Fruit fly (Drosophila melanogaster) whole organism, prepupa: ENCODE results near the gene Ankle2.

ENCODE experiments used
- Blimp-1 ChIP-seq: fragments of 200-800 bp; sonication (Bioruptor generic); optimal IDR thresholded peaks from 3 replicates; lab custom pipeline; 2017; ENCODE audit warnings: missing biosample characterization, missing genetic modification characterization, mild to moderate bottlenecking, moderate library complexity, missing genetic modification reagents
- CG10631 ChIP-seq: fragments of 200-800 bp; sonication (Bioruptor generic); optimal IDR thresholded peaks from 2 replicates; lab custom pipeline; 2016; ENCODE audit warnings: missing biosample characterization, missing genetic modification characterization
- CG11762 ChIP-seq: fragments of 200-800 bp; sonication (Bioruptor generic); optimal IDR thresholded peaks from 3 replicates; lab custom pipeline; 2016; ENCODE audit warnings: missing biosample characterization, missing genetic modification characterization; ENCODE audit not compliant: insufficient read depth
- CG11902 ChIP-seq: fragments of 200-800 bp; sonication (Bioruptor generic); optimal IDR thresholded peaks from 3 replicates; lab custom pipeline; 2016; ENCODE audit warnings: missing biosample characterization, missing genetic modification characterization
- CG15336 ChIP-seq: fragments of 200-800 bp; sonication (Bioruptor generic); IDR thresholded peaks from 2 replicates; pipeline ENCODE4 v1.3.6; 2022; ENCODE audit warnings: missing biosample characterization, missing genetic modification characterization
- CG16779 ChIP-seq: fragments of 200-800 bp; sonication (Bioruptor generic); optimal IDR thresholded peaks from 3 replicates; lab custom pipeline; 2017; ENCODE audit warnings: missing biosample characterization, mild to moderate bottlenecking, missing genetic modification characterization
- CG3032 ChIP-seq: fragments of 200-800 bp; optimal IDR thresholded peaks from 2 replicates; lab custom pipeline; 2019; ENCODE audit warnings: missing biosample characterization, mild to moderate bottlenecking, missing genetic modification characterization, moderate library complexity
- CG31627 ChIP-seq: fragments of 200-800 bp; sonication (Bioruptor generic); optimal IDR thresholded peaks from 3 replicates; lab custom pipeline; 2016; ENCODE audit warnings: missing biosample characterization, missing genetic modification characterization
- CG34406 ChIP-seq: fragments of 200-800 bp; sonication (Bioruptor generic); optimal IDR thresholded peaks from 3 replicates; lab custom pipeline; 2016; ENCODE audit warnings: missing biosample characterization, missing genetic modification characterization
- CG4318 ChIP-seq: fragments of 200-800 bp; sonication (Bioruptor generic); optimal IDR thresholded peaks from 3 replicates; lab custom pipeline; 2017; ENCODE audit warnings: missing biosample characterization, mild to moderate bottlenecking, missing genetic modification characterization
- CG6163 ChIP-seq: fragments of 200-800 bp; sonication (Bioruptor generic); IDR thresholded peaks from 3 replicates; pipeline ENCODE4 v1.3.6; 2022; ENCODE audit warnings: missing biosample characterization, missing genetic modification characterization
- CG6792 ChIP-seq: fragments of 200-800 bp; sonication (Bioruptor generic); optimal IDR thresholded peaks from 3 replicates; lab custom pipeline; 2016; ENCODE audit warnings: missing biosample characterization, missing genetic modification characterization
- CG6808 ChIP-seq: fragments of 200-800 bp; sonication (Bioruptor generic); optimal IDR thresholded peaks from 3 replicates; lab custom pipeline; 2017; ENCODE audit warnings: missing biosample characterization, missing genetic modification characterization, mild to moderate bottlenecking, moderate library complexity, missing genetic modification reagents
- CG6854 ChIP-seq: fragments of 200-800 bp; sonication (Bioruptor generic); optimal IDR thresholded peaks from 2 replicates; lab custom pipeline; 2017; ENCODE audit warnings: missing biosample characterization, mild to moderate bottlenecking, missing genetic modification characterization
- CG7368 ChIP-seq: fragments of 200-800 bp; sonication (Bioruptor generic); optimal IDR thresholded peaks from 3 replicates; lab custom pipeline; 2016; ENCODE audit warnings: missing biosample characterization, missing genetic modification characterization
- CG8319 ChIP-seq: fragments of 200-800 bp; sonication (Bioruptor generic); optimal IDR thresholded peaks from 3 replicates; lab custom pipeline; 2016; ENCODE audit warnings: missing biosample characterization, missing genetic modification characterization
- CG9139 ChIP-seq: fragments of 200-800 bp; sonication (Bioruptor generic); optimal IDR thresholded peaks from 3 replicates; lab custom pipeline; 2017; ENCODE audit warnings: missing biosample characterization, mild to moderate bottlenecking, missing genetic modification characterization
- Eip75B ChIP-seq: fragments of 200-800 bp; sonication (Bioruptor generic); optimal IDR thresholded peaks from 3 replicates; lab custom pipeline; 2016; ENCODE audit warnings: missing biosample characterization, missing genetic modification characterization
- Eip78C ChIP-seq: fragments of 200-800 bp; sonication (Bioruptor generic); peaks from one replicate; lab custom pipeline; 2016; ENCODE audit warnings: missing biosample characterization, missing genetic modification characterization
- Eip93F ChIP-seq: fragments of 200-800 bp; sonication (Bioruptor generic); optimal IDR thresholded peaks from 2 replicates; lab custom pipeline; 2016; ENCODE audit warnings: missing biosample characterization, mild to moderate bottlenecking, missing genetic modification characterization
- Ets21C ChIP-seq: fragments of 200-800 bp; sonication (Bioruptor generic); optimal IDR thresholded peaks from 3 replicates; lab custom pipeline; 2016; ENCODE audit warnings: missing biosample characterization, missing genetic modification characterization
- Ets96B ChIP-seq: fragments of 200-800 bp; optimal IDR thresholded peaks from 2 replicates; lab custom pipeline; 2019; ENCODE audit warnings: missing biosample characterization, mild to moderate bottlenecking, missing genetic modification characterization, moderate library complexity
- Gug ChIP-seq: fragments of 200-800 bp; sonication (Bioruptor generic); IDR thresholded peaks from 2 replicates; pipeline ENCODE4 v1.3.6; 2022; ENCODE audit warnings: missing biosample characterization, missing genetic modification characterization
- Hr38 ChIP-seq: sonication (Bioruptor generic); optimal IDR thresholded peaks from 2 replicates; lab custom pipeline; 2016; ENCODE audit warnings: missing biosample characterization, missing genetic modification characterization
- Met ChIP-seq: fragments of 200-800 bp; sonication (Bioruptor generic); optimal IDR thresholded peaks from 3 replicates; lab custom pipeline; 2016; ENCODE audit warnings: missing biosample characterization, missing genetic modification characterization
- OdsH ChIP-seq: fragments of 200-800 bp; sonication (Bioruptor generic); optimal IDR thresholded peaks from 3 replicates; lab custom pipeline; 2016; ENCODE audit warnings: missing biosample characterization, missing genetic modification characterization
- Smox ChIP-seq: fragments of 200-800 bp; sonication (Bioruptor generic); optimal IDR thresholded peaks from 3 replicates; lab custom pipeline; 2016; ENCODE audit warnings: missing biosample characterization, missing genetic modification characterization
- Sox102F ChIP-seq: fragments of 200-800 bp; sonication (Bioruptor generic); optimal IDR thresholded peaks from 2 replicates; lab custom pipeline; 2016; ENCODE audit warnings: missing biosample characterization, mild to moderate bottlenecking, missing genetic modification characterization
- Sox15 ChIP-seq: fragments of 200-800 bp; sonication (Bioruptor generic); optimal IDR thresholded peaks from 3 replicates; lab custom pipeline; 2016; ENCODE audit warnings: missing biosample characterization, missing genetic modification characterization
- achi ChIP-seq: fragments of 200-800 bp; sonication (Bioruptor generic); optimal IDR thresholded peaks from 3 replicates; lab custom pipeline; 2016; ENCODE audit warnings: missing biosample characterization, missing genetic modification characterization
- acj6 ChIP-seq: fragments of 200-800 bp; sonication (Bioruptor generic); optimal IDR thresholded peaks from 3 replicates; lab custom pipeline; 2016; ENCODE audit warnings: missing biosample characterization, missing genetic modification characterization
- cyc ChIP-seq: fragments of 200-800 bp; sonication (Bioruptor generic); optimal IDR thresholded peaks from 3 replicates; lab custom pipeline; 2016; ENCODE audit warnings: missing biosample characterization, missing genetic modification characterization
- dac ChIP-seq: fragments of 200-800 bp; sonication (Bioruptor generic); optimal IDR thresholded peaks from 2 replicates; lab custom pipeline; 2017; ENCODE audit warnings: missing biosample characterization, mild to moderate bottlenecking, missing genetic modification characterization
- dsx ChIP-seq: fragments of 200-800 bp; optimal IDR thresholded peaks from 3 replicates; lab custom pipeline; 2019; ENCODE audit warnings: missing biosample characterization, mild to moderate bottlenecking, missing genetic modification characterization, moderate library complexity; ENCODE audit not compliant: poor library complexity, severe bottlenecking
- eg ChIP-seq: fragments of 200-800 bp; sonication (Bioruptor generic); IDR thresholded peaks from 3 replicates; pipeline ENCODE4 v1.3.6; 2022; ENCODE audit warnings: missing biosample characterization, missing genetic modification characterization
- fd59A ChIP-seq: fragments of 200-800 bp; sonication (Bioruptor generic); optimal IDR thresholded peaks from 2 replicates; lab custom pipeline; 2017; ENCODE audit warnings: missing biosample characterization, mild to moderate bottlenecking, missing genetic modification characterization, missing genetic modification reagents
- fd85E ChIP-seq: fragments of 200-800 bp; sonication (Bioruptor generic); optimal IDR thresholded peaks from 3 replicates; lab custom pipeline; 2016; ENCODE audit warnings: missing biosample characterization, missing genetic modification characterization
- fkh ChIP-seq: fragments of 200-800 bp; sonication (Bioruptor generic); optimal IDR thresholded peaks from 3 replicates; lab custom pipeline; 2017; ENCODE audit warnings: missing biosample characterization, mild to moderate bottlenecking, missing genetic modification characterization, moderate library complexity
- lz ChIP-seq: fragments of 200-800 bp; sonication (Bioruptor generic); optimal IDR thresholded peaks from 3 replicates; lab custom pipeline; 2016; ENCODE audit warnings: missing biosample characterization, missing genetic modification characterization
- net ChIP-seq: fragments of 200-800 bp; sonication (Bioruptor generic); optimal IDR thresholded peaks from 3 replicates; lab custom pipeline; 2016; ENCODE audit warnings: missing biosample characterization, missing genetic modification characterization
- salr ChIP-seq, 2 experiments: fragments of 200-800 bp; sonication (Bioruptor generic); optimal IDR thresholded peaks; 3 replicates each; lab custom pipeline; 2016 to 2018; ENCODE audit warnings: missing biosample characterization in 2 of 2, missing genetic modification characterization in 2 of 2, mild to moderate bottlenecking in 1 of 2
- ss ChIP-seq, 2 experiments: fragments of 200-800 bp; sonication (Bioruptor generic); optimal IDR thresholded peaks; 2 replicates in 1 of 2; 3 replicates in 1 of 2; lab custom pipeline; 2017 to 2018; ENCODE audit warnings: mild to moderate bottlenecking in 2 of 2, missing biosample characterization in 2 of 2, missing genetic modification characterization in 2 of 2, moderate library complexity in 1 of 2
- svp ChIP-seq: fragments of 200-800 bp; sonication (Bioruptor generic); peaks from one replicate; lab custom pipeline; 2016; ENCODE audit warnings: missing biosample characterization, missing genetic modification characterization
- topi ChIP-seq: fragments of 200-800 bp; sonication (Bioruptor generic); optimal IDR thresholded peaks from 3 replicates; lab custom pipeline; 2016; ENCODE audit warnings: missing biosample characterization, missing genetic modification characterization
- vri ChIP-seq: fragments of 200-800 bp; sonication (Bioruptor generic); optimal IDR thresholded peaks from 3 replicates; lab custom pipeline; 2016; ENCODE audit warnings: missing biosample characterization, mild to moderate bottlenecking, missing genetic modification characterization

The Ankle2 gene

DNA sequence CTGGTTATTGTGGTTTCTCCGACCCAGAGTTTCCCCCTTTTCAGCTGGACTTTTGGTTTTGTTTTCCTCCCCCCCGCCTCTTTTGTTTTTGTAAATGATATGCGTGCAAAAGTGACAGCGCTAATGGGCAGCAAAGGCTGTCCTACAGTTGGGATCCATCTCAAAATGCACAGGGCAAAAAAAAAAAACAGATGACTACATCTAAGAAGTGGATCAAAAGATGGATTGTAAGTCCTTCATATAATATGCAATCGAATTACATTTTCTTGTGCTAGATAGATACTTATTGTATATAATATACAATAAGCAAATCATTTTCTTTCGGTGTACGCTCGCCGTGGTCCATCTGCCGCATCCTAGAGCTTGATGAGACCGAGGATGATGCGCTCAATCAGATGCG lies 36.3 kb downstream of the Ankle2 start (continued):
- TF ChIP-seq CG11762 (peak; percentile 18), CG6792 (GFP tag; lab: Kevin White, UChicago) (peak; percentile 54), Ets96B (tag; lab: Kevin White, UChicago) (peak; percentile 50), net (GFP tag; lab: Kevin White, UChicago) (peak; percentile 31), fd59A (GFP tag; lab: Kevin White, UChicago) (peak; percentile 52), CG31627 (GFP tag; lab: Kevin White, UChicago) (no peak), CG6808 (GFP tag; lab: Kevin White, UChicago) (peak; percentile 60), CG10631 (GFP tag; lab: Kevin White, UChicago) (peak; percentile 66), acj6 (GFP tag; lab: Kevin White, UChicago) (peak; percentile 52), Blimp-1 (no peak), Smox (no peak), Met (GFP tag; lab: Kevin White, UChicago) (peak; percentile 23), CG34406 (GFP tag; lab: Kevin White, UChicago) (peak; percentile 59), CG3032 (tag; lab: Kevin White, UChicago) (peak; percentile 59), CG6163 (GFP tag; lab: Robert Waterston, UW) (peak; percentile 81), lz (GFP tag; lab: Kevin White, UChicago) (peak; percentile 32), CG9139 (GFP tag; lab: Kevin White, UChicago) (peak; percentile 38), achi (peak; percentile 61), ss (GFP tag; optimal IDR thresholded peaks at IDR 0.05; lab: Kevin White, UChicago) (peak; percentile 32 to 83), CG16779 (tag; lab: Kevin White, UChicago) (no peak), Sox102F (no peak), CG7368 (GFP tag; lab: Kevin White, UChicago) (peak; percentile 66), salr (GFP tag; optimal IDR thresholded peaks at IDR 0.05; lab: Kevin White, UChicago) (peak in 1 of 2 experiments; percentile 11), Eip93F (no peak), Ets21C (GFP tag; lab: Kevin White, UChicago) (no peak), CG4318 (GFP tag; lab: Kevin White, UChicago) (no peak), svp (GFP tag; lab: Kevin White, UChicago) (peak; percentile 77)

DNA sequence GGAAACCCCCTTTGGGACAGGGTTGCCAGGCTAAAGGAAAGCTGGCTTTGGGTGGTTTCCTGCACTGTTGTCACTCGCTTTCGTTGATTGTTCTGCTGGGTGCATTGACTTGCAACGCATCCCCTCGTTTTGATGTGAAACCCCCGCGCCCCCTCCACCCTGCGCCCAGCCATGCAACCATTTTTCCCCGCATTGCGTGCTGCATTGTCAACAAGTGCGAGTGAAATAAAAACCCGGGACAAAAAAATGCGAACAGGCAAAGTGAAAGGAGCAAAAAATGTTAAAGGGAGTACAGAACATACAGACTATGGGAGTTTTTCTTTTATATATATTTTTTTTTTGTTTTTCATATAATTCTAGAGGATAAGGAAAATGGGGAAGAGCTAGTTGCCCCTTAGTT lies 40.6 kb downstream of the Ankle2 start:
- TF ChIP-seq lz (GFP tag; lab: Kevin White, UChicago) (no peak), ss (GFP tag; optimal IDR thresholded peaks at IDR 0.05; lab: Kevin White, UChicago) (peak; percentile 9 to 65)

- peak; percentile 66 for TF ChIP-seq achi
- TF ChIP-seq CG8319 (GFP tag; lab: Kevin White, UChicago), result peak; percentile 23
- TF ChIP-seq fd59A (GFP tag; lab: Kevin White, UChicago), result peak; percentile 29
- TF ChIP-seq dsx (GFP tag; lab: Kevin White, UChicago), result peak; percentile 68
- TF ChIP-seq CG11762, result peak; percentile 28
- TF ChIP-seq CG15336 (GFP tag; lab: Robert Waterston, UW), result peak; percentile 60
- TF ChIP-seq CG9139 (GFP tag; lab: Kevin White, UChicago), result peak; percentile 24
- TF ChIP-seq Ets96B (tag; lab: Kevin White, UChicago), result peak; percentile 76
- no peak for TF ChIP-seq fd85E (GFP tag; lab: Kevin White, UChicago)
- TF ChIP-seq vri, result no peak
- peak; percentile 6 for TF ChIP-seq CG16779 (tag; lab: Kevin White, UChicago)
- TF ChIP-seq Sox15 (GFP tag; lab: Kevin White, UChicago), result no peak
- peak; percentile 56 for TF ChIP-seq Eip78C (GFP tag; lab: Kevin White, UChicago)
- no peak for TF ChIP-seq cyc (GFP tag; lab: Kevin White, UChicago)
- TF ChIP-seq svp (GFP tag; lab: Kevin White, UChicago), result peak; percentile 49
- no peak for TF ChIP-seq topi (GFP tag; lab: Kevin White, UChicago)
- no peak for TF ChIP-seq CG11902 (GFP tag; lab: Kevin White, UChicago)
- 0 out of 3 replicates have a peak, but pooled peaks have one; percentile 23 for TF ChIP-seq CG6163 (GFP tag; lab: Robert Waterston, UW)
- no peak for TF ChIP-seq fkh (GFP tag; lab: Kevin White, UChicago)
- peak; percentile 35 for TF ChIP-seq Met (GFP tag; lab: Kevin White, UChicago)
- TF ChIP-seq salr (GFP tag; optimal IDR thresholded peaks at IDR 0.05; lab: Kevin White, UChicago), result peak in 1 of 2 experiments; percentile 5
- no peak for TF ChIP-seq lz (GFP tag; lab: Kevin White, UChicago)
- no peak for TF ChIP-seq CG31627 (GFP tag; lab: Kevin White, UChicago)
- peak; percentile 45 for TF ChIP-seq OdsH (GFP tag; lab: Kevin White, UChicago)
- TF ChIP-seq CG6792 (GFP tag; lab: Kevin White, UChicago), result peak; percentile 33
- peak; percentile 60 for TF ChIP-seq CG6808 (GFP tag; lab: Kevin White, UChicago)
- TF ChIP-seq Hr38, result no peak
- TF ChIP-seq Eip75B (GFP tag; lab: Kevin White, UChicago), result no peak
- no peak for TF ChIP-seq dac
- no peak for TF ChIP-seq Gug (GFP tag; lab: Robert Waterston, UW)
- TF ChIP-seq Blimp-1, result no peak
- no peak for TF ChIP-seq CG6854 (GFP tag; lab: Kevin White, UChicago)
- TF ChIP-seq ss (GFP tag; optimal IDR thresholded peaks at IDR 0.05; lab: Kevin White, UChicago), result peak; percentile 64 to 75
- 0 out of 3 replicates have a peak, but pooled peaks have one; percentile 20 for TF ChIP-seq eg (GFP tag; lab: Robert Waterston, UW)
Observed at dm6 chrX:17537276-17537675, 41.8 kb downstream of the Ankle2 start.
